Worm (Caenorhabditis elegans) whole organism, L3 larva: ENCODE results near the gene clec-37.

Source experiments
- R02D3.7 ChIP-seq: fragments of 150-350 bp; optimal IDR thresholded peaks from 2 replicates; lab custom pipeline; 2014; ENCODE audit warnings: missing biosample characterization, missing genetic modification characterization
- ZK546.5 ChIP-seq: sonication (generic microtip); optimal IDR thresholded peaks from 2 replicates; lab custom pipeline; 2017; ENCODE audit warnings: missing biosample characterization, missing genetic modification characterization
- aly-2 ChIP-seq: fragments of 150-350 bp; optimal IDR thresholded peaks from 2 replicates; lab custom pipeline; 2014; ENCODE audit warnings: missing biosample characterization, missing genetic modification characterization
- ama-1 ChIP-seq: fragments of 150-350 bp; optimal IDR thresholded peaks from 2 replicates; lab custom pipeline; 2018
- ceh-16 ChIP-seq: sonication (generic microtip); optimal IDR thresholded peaks from 2 replicates; lab custom pipeline; 2017; ENCODE audit warnings: missing biosample characterization, missing genetic modification characterization
- ceh-28 ChIP-seq: fragments of 150-350 bp; optimal IDR thresholded peaks from 2 replicates; lab custom pipeline; 2014; ENCODE audit warnings: missing biosample characterization, missing genetic modification reagents, missing genetic modification characterization
- ceh-82 ChIP-seq: fragments of 150-350 bp; optimal IDR thresholded peaks from 2 replicates; lab custom pipeline; 2014; ENCODE audit warnings: missing biosample characterization, missing genetic modification characterization
- ceh-9 ChIP-seq: sonication (generic microtip); optimal IDR thresholded peaks from 2 replicates; lab custom pipeline; 2018; ENCODE audit warnings: missing biosample characterization, missing genetic modification characterization
- daf-12 ChIP-seq: fragments of 150-350 bp; optimal IDR thresholded peaks from 2 replicates; lab custom pipeline; 2014; ENCODE audit warnings: missing biosample characterization, missing genetic modification reagents, missing genetic modification characterization
- egl-27 ChIP-seq: sonication (generic microtip); optimal IDR thresholded peaks from 4 replicates; lab custom pipeline; 2017; ENCODE audit warnings: missing biosample characterization, missing genetic modification reagents, missing genetic modification characterization
- egl-5 ChIP-seq: fragments of 150-350 bp; optimal IDR thresholded peaks from 2 replicates; lab custom pipeline; 2017; ENCODE audit warnings: missing biosample characterization, missing genetic modification reagents, missing genetic modification characterization, inconsistent platforms
- elt-1 ChIP-seq: fragments of 150-350 bp; optimal IDR thresholded peaks from 2 replicates; lab custom pipeline; 2014; ENCODE audit warnings: missing biosample characterization, missing genetic modification characterization
- elt-2 ChIP-seq: sonication (generic microtip); optimal IDR thresholded peaks from 2 replicates; lab custom pipeline; 2016; ENCODE audit warnings: missing genetic modification reagents, mild to moderate bottlenecking, missing genetic modification characterization, missing compliant biosample characterization
- elt-3 ChIP-seq, 3 experiments: fragments of 150-350 bp in 1 of 3; sonication (generic microtip) in 2 of 3; optimal IDR thresholded peaks; 2 replicates in 2 of 3; 4 replicates in 1 of 3; lab custom pipeline; 2014 to 2017; ENCODE audit warnings: missing biosample characterization in 3 of 3, missing genetic modification characterization in 3 of 3
- eor-1 ChIP-seq, 2 experiments: fragments of 150-350 bp; optimal IDR thresholded peaks; 2 replicates each; lab custom pipeline; 2014 to 2018; ENCODE audit warnings: missing biosample characterization in 2 of 2, missing genetic modification characterization in 2 of 2
- fkh-10 ChIP-seq: sonication (generic microtip); optimal IDR thresholded peaks from 2 replicates; lab custom pipeline; 2017; ENCODE audit warnings: missing biosample characterization, missing genetic modification reagents, missing genetic modification characterization
- fkh-2 ChIP-seq: fragments of 150-350 bp; optimal IDR thresholded peaks from 2 replicates; lab custom pipeline; 2014; ENCODE audit warnings: missing biosample characterization, missing genetic modification reagents, missing genetic modification characterization
- fos-1 ChIP-seq: fragments of 150-350 bp; optimal IDR thresholded peaks from 2 replicates; lab custom pipeline; 2014; ENCODE audit warnings: missing biosample characterization, missing genetic modification characterization
- hmg-11 ChIP-seq: sonication (generic microtip); optimal IDR thresholded peaks from 2 replicates; lab custom pipeline; 2016; ENCODE audit warnings: missing genetic modification characterization, missing compliant biosample characterization
- jun-1 ChIP-seq: fragments of 150-350 bp; optimal IDR thresholded peaks from 2 replicates; lab custom pipeline; 2014; ENCODE audit warnings: missing biosample characterization, missing genetic modification reagents, missing genetic modification characterization
- lin-39 ChIP-seq: fragments of 150-350 bp; optimal IDR thresholded peaks from 2 replicates; lab custom pipeline; 2018; ENCODE audit warnings: missing biosample characterization, missing genetic modification reagents, missing genetic modification characterization
- lsy-12 ChIP-seq: sonication (generic microtip); optimal IDR thresholded peaks from 2 replicates; lab custom pipeline; 2016; ENCODE audit warnings: mild to moderate bottlenecking, missing genetic modification characterization, missing compliant biosample characterization
- mdl-1 ChIP-seq: fragments of 150-350 bp; optimal IDR thresholded peaks from 2 replicates; lab custom pipeline; 2014; ENCODE audit warnings: missing biosample characterization, missing genetic modification characterization
- mml-1 ChIP-seq: fragments of 150-350 bp; sonication (generic microtip); optimal IDR thresholded peaks from 3 replicates; lab custom pipeline; 2014; ENCODE audit warnings: missing biosample characterization, missing genetic modification characterization
- nfya-1 ChIP-seq: sonication (generic microtip); optimal IDR thresholded peaks from 2 replicates; lab custom pipeline; 2017; ENCODE audit warnings: missing genetic modification characterization, mild to moderate bottlenecking, missing compliant biosample characterization, antibody characterized with exemption, moderate library complexity; ENCODE audit not compliant: insufficient read depth
- nhr-11 ChIP-seq: fragments of 150-350 bp; optimal IDR thresholded peaks from 2 replicates; lab custom pipeline; 2014; ENCODE audit warnings: missing biosample characterization, missing genetic modification characterization
- nhr-237 ChIP-seq: fragments of 150-350 bp; optimal IDR thresholded peaks from 2 replicates; lab custom pipeline; 2014; ENCODE audit warnings: missing biosample characterization, missing genetic modification characterization
- nhr-25 ChIP-seq: sonication (generic microtip); optimal IDR thresholded peaks from 2 replicates; lab custom pipeline; 2017; ENCODE audit warnings: missing biosample characterization, missing genetic modification characterization
- nhr-28 ChIP-seq: fragments of 150-350 bp; optimal IDR thresholded peaks from 2 replicates; lab custom pipeline; 2014; ENCODE audit warnings: missing biosample characterization, missing genetic modification characterization
- nhr-43 ChIP-seq: sonication (generic microtip); optimal IDR thresholded peaks from 2 replicates; lab custom pipeline; 2016; ENCODE audit warnings: mild to moderate bottlenecking, missing genetic modification characterization, missing compliant biosample characterization; ENCODE audit not compliant: poor library complexity, severe bottlenecking
- nhr-67 ChIP-seq: fragments of 150-350 bp; optimal IDR thresholded peaks from 2 replicates; lab custom pipeline; 2014; ENCODE audit warnings: missing biosample characterization, missing genetic modification characterization
- nhr-76 ChIP-seq: fragments of 150-350 bp; sonication (generic microtip); optimal IDR thresholded peaks from 5 replicates; lab custom pipeline; 2014; ENCODE audit warnings: missing biosample characterization, missing genetic modification characterization
- nhr-77 ChIP-seq: fragments of 150-350 bp; optimal IDR thresholded peaks from 2 replicates; lab custom pipeline; 2014; ENCODE audit warnings: missing biosample characterization, missing genetic modification characterization
- pha-4 ChIP-seq: fragments of 150-350 bp; optimal IDR thresholded peaks from 2 replicates; lab custom pipeline; 2014; ENCODE audit warnings: missing biosample characterization, missing genetic modification reagents, missing genetic modification characterization
- pqm-1 ChIP-seq: fragments of 150-350 bp; optimal IDR thresholded peaks from 2 replicates; lab custom pipeline; 2017; ENCODE audit warnings: missing biosample characterization, missing genetic modification characterization, inconsistent platforms
- sea-2 ChIP-seq: fragments of 150-350 bp; sonication (generic microtip); optimal IDR thresholded peaks from 4 replicates; lab custom pipeline; 2014; ENCODE audit warnings: missing biosample characterization, missing genetic modification reagents, missing genetic modification characterization
- skn-1 ChIP-seq: fragments of 150-350 bp; optimal IDR thresholded peaks from 2 replicates; lab custom pipeline; 2014; ENCODE audit warnings: missing biosample characterization, missing genetic modification characterization
- tbx-2 ChIP-seq: sonication (generic microtip); optimal IDR thresholded peaks from 2 replicates; lab custom pipeline; 2016; ENCODE audit warnings: mild to moderate bottlenecking, missing genetic modification characterization, missing compliant biosample characterization
- unc-39 ChIP-seq: sonication (generic microtip); optimal IDR thresholded peaks from 4 replicates; lab custom pipeline; 2017; ENCODE audit warnings: missing biosample characterization, missing genetic modification characterization
- unc-62 ChIP-seq: fragments of 150-350 bp; sonication (generic microtip); optimal IDR thresholded peaks from 4 replicates; lab custom pipeline; 2014; ENCODE audit warnings: missing biosample characterization, missing genetic modification reagents, missing genetic modification characterization
- zag-1 ChIP-seq: fragments of 150-350 bp; optimal IDR thresholded peaks from 2 replicates; lab custom pipeline; 2014; ENCODE audit warnings: missing biosample characterization, missing genetic modification characterization
- ztf-11 ChIP-seq: fragments of 150-350 bp; optimal IDR thresholded peaks from 2 replicates; lab custom pipeline; 2014; ENCODE audit warnings: missing biosample characterization, missing genetic modification characterization
- ztf-4 ChIP-seq: fragments of 150-350 bp; optimal IDR thresholded peaks from 2 replicates; lab custom pipeline; 2014; ENCODE audit warnings: missing biosample characterization, missing genetic modification characterization

clec-37 gene

DNA sequence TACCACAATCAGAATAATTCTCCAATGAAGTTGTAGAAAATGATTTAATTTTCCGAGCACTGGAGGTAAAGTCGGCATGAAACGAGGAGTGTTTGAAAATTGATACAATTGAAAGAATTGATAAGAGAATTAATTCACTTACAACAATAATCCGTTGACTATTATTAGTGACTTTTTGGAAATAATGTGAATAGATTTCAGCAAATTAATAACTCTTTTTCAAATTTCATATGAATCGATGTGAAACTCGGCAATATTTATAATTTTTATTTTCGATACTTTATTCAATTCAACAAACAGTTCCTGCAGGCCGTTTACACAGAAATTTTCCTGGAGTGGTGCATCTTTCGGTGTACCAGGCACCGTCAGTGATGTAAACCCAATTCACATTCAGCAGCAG is at the start of gene clec-37:
Gene clec-37, minus strand, starts transcription at position 101 of the 400 bp plus-strand sequence.
- TF ChIP-seq aly-2 (no peak), eor-1 (tag; optimal IDR thresholded peaks at IDR 0.05; lab: Kevin White, UChicago) (no peak), ama-1 (lab: Kevin White, UChicago) (no peak), ceh-16 (tag; lab: Kevin White, UChicago) (no peak), ceh-82 (tag; lab: Kevin White, UChicago) (no peak), elt-2 (tag; lab: Kevin White, UChicago) (no peak), ceh-9 (no peak), hmg-11 (no peak), nhr-67 (tag; lab: Kevin White, UChicago) (no peak), nhr-77 (tag; lab: Kevin White, UChicago) (no peak), nhr-25 (no peak), pha-4 (no peak), fos-1 (no peak), fkh-2 (tag; lab: Kevin White, UChicago) (no peak), ztf-11 (tag; lab: Kevin White, UChicago) (no peak), elt-1 (tag; lab: Kevin White, UChicago) (no peak), unc-62 (no peak)

DNA sequence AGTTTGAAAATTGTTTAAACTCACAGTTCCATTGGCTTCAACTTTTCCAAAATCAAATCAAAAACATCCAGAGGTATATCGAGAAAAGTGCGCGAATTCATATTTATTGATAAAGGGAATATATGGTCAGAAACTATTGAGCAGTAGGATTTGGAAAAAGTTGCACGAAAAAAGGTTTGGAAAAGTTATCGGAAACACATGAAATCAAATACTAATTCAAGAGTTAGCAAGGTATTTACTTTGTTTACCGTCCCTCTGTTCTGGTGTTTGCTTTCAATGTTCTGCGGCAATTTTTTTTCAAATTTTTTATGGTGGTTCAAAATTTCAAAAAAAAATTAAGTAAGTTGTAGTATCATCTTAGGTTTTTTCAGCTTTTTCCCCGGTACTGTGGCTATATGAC is 47.5 kb upstream of the clec-37 start, which contains the start of gene fbxa-45:
Gene fbxa-45, minus strand, starts transcription at position 101 of the 400 bp plus-strand sequence.
- TF ChIP-seq tbx-2 (tag; lab: Kevin White, UChicago) (no peak), hmg-11 (no peak), daf-12 (tag; lab: Kevin White, UChicago) (no peak), lsy-12 (tag; lab: Kevin White, UChicago) (no peak), eor-1 (tag; optimal IDR thresholded peaks at IDR 0.05; lab: Kevin White, UChicago) (no peak), ama-1 (lab: Kevin White, UChicago) (no peak), ceh-82 (tag; lab: Kevin White, UChicago) (no peak), nhr-237 (no peak), nhr-76 (no peak), nhr-43 (tag; lab: Kevin White, UChicago) (no peak), nfya-1 (no peak), R02D3.7 (tag; lab: Kevin White, UChicago) (no peak), unc-39 (tag; lab: Kevin White, UChicago) (no peak)

DNA sequence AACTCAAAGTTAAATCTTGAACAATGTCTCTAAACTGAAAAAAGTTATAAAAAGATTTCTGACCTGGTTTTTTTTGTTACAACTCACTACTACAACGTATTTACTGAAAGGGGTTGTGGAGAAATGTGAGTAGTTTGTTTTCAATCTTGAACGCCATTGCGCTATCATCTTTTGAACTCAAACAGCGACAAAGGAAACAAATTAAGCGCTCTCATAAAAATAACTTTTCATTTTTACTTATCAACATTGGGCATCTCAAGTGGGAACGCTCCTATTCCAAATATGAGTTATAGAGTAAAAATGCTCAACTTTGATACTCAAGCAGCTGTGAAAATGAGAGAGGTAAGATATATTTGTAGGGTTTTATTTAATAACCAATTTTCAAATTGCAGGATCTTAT is 41.5 kb upstream of the clec-37 start, which contains the start of gene F09C6.15:
Gene F09C6.15, plus strand, starts transcription at position 301 of the 400 bp plus-strand sequence.
- TF ChIP-seq fos-1 (no peak), fkh-10 (no peak), nhr-237 (no peak), ceh-16 (tag; lab: Kevin White, UChicago) (no peak), nfya-1 (no peak), aly-2 (no peak), nhr-11 (tag; lab: Kevin White, UChicago) (no peak), ZK546.5 (no peak), elt-3 (tag; optimal IDR thresholded peaks at IDR 0.05; lab: Kevin White, UChicago) (no peak), jun-1 (tag; lab: Kevin White, UChicago) (no peak), pqm-1 (no peak), mml-1 (tag; lab: Kevin White, UChicago) (no peak), egl-5 (tag; lab: Kevin White, UChicago) (no peak), nhr-76 (no peak), nhr-43 (tag; lab: Kevin White, UChicago) (no peak), mdl-1 (no peak), ceh-9 (no peak), elt-1 (tag; lab: Kevin White, UChicago) (no peak)

DNA sequence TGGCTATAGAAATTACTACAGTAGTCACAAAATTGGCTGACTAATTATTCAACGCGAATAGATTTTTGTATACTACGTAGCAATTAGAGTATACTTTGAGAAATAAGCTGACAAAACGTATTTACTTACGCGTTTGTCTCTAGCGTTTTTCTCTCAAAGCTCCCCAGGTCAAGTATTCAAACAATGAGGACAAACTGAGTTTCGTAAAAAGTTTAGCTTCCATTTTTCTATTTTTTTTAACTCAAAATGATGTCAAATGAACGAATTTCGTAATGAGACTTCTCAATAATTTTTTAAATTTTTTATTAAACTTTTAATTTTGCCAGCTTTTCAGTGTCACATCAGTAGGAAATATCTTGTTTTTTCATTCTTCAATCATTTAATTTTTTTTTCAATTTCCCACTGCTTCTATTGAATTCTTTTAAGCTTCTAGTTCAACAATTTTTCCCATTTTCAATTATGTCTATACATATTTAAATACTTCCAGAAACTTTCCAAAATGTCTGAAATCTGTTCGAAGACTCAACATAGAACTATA is 37.0 kb upstream of the clec-37 start, which contains the start of the genes ifas-2 and fbxa-44:
Gene ifas-2, minus strand, starts transcription at position 101 of the 538 bp plus-strand sequence.
Gene fbxa-44, plus strand, starts transcription at position 488 of the 538 bp plus-strand sequence.
- no peak for TF ChIP-seq ztf-4
- no peak for TF ChIP-seq ama-1 (lab: Kevin White, UChicago)
- TF ChIP-seq pha-4: no peak
- no peak for TF ChIP-seq ceh-16 (tag; lab: Kevin White, UChicago)
- no peak for TF ChIP-seq lsy-12 (tag; lab: Kevin White, UChicago)
- TF ChIP-seq ZK546.5: no peak
- TF ChIP-seq R02D3.7 (tag; lab: Kevin White, UChicago): no peak
- no peak for TF ChIP-seq zag-1 (tag; lab: Kevin White, UChicago)
- no peak for TF ChIP-seq egl-27 (tag; lab: Kevin White, UChicago)
- no peak for TF ChIP-seq sea-2 (GFP tag; lab: Kevin White, UChicago)
- TF ChIP-seq ceh-28 (tag; lab: Kevin White, UChicago): no peak
- TF ChIP-seq hmg-11: no peak
- no peak for TF ChIP-seq lin-39
- TF ChIP-seq unc-62: no peak
- no peak for TF ChIP-seq skn-1
- TF ChIP-seq nhr-28 (tag; lab: Kevin White, UChicago): no peak
- no peak for TF ChIP-seq nhr-43 (tag; lab: Kevin White, UChicago)
- no peak for TF ChIP-seq daf-12 (tag; lab: Kevin White, UChicago)
- TF ChIP-seq, all 47 proteins: peak for 0
